Worm (Caenorhabditis elegans): Measurements from ENCODE around the gene T03F7.7.

The T03F7.7 gene

DNA sequence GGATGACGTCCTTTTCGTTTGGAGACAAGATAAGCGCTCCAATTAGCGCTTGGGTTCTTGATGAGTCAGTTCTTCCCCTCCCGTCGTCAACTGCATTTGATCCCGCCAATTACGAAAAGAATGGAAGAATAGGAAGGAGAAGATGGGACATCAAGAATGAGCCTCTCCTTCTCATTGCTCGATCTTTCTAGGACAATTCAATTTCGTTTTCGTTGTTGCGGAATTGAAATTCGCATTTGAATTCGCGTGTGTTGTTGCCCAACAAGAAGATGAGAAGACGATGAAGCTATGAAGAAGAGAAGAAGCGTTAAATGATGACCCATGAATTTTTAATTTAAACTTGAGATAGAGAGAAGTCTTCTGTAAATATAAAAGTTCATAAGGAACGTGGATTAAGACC, 25.7 kb downstream of the T03F7.7 start:
- TF ChIP-seq ZK546.5 (tag; optimal IDR thresholded peaks at IDR 0.05) = no peak
- no peak for TF ChIP-seq mdl-1 (tag; optimal IDR thresholded peaks at IDR 0.05)
- TF ChIP-seq zag-1 (tag; optimal IDR thresholded peaks at IDR 0.05) = no peak
- no peak for TF ChIP-seq nhr-77 (tag; optimal IDR thresholded peaks at IDR 0.05)
- TF ChIP-seq nhr-6 (tag; optimal IDR thresholded peaks at IDR 0.05) = no peak
- TF ChIP-seq sma-9 (GFP tag; optimal IDR thresholded peaks at IDR 0.05) = no peak
- TF ChIP-seq sma-9 (tag; optimal IDR thresholded peaks at IDR 0.05) = no peak
- no peak for TF ChIP-seq elt-3 (tag; optimal IDR thresholded peaks at IDR 0.05)
- TF ChIP-seq nhr-12 (tag; optimal IDR thresholded peaks at IDR 0.05) = no peak
- TF ChIP-seq lin-39 (tag; optimal IDR thresholded peaks at IDR 0.05) = no peak
- TF ChIP-seq unc-55 (GFP tag; optimal IDR thresholded peaks at IDR 0.05) = no peak
- TF ChIP-seq mbf-1 (tag; optimal IDR thresholded peaks at IDR 0.05) = no peak
- TF ChIP-seq ztf-11 (tag; optimal IDR thresholded peaks at IDR 0.05) = no peak
- no peak for TF ChIP-seq sma-3 (GFP tag; optimal IDR thresholded peaks at IDR 0.05)

DNA sequence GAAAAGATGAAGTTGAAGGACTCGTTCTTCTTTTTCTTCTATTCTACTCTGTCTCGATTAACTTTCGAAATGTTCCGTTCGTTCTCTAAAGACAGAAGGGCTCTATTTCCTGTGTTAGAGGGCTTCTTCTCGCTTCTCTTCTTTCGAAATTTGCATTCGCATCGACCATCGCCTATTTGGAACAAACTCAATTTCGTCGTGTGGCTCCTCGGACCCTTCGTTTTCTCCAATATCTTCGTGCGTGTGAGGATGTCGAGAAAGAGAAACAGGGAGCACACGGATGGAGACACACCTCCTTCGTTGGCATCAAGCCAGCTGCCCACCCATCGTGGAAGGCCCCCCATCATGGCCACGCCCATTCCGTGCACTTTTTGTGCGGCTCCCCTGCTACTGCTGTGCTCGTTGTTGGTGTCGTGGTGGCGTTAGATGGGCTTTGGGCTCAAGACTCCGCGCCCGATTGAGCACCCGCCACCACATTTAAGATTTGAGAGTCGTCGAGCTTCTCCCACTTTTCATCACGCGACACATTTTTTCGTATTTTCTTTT, 30.0 kb downstream of the T03F7.7 start:
- no peak for TF ChIP-seq mab-5 (tag; optimal IDR thresholded peaks at IDR 0.05)
- TF ChIP-seq lsy-2 (tag; optimal IDR thresholded peaks at IDR 0.05) = no peak
- peak; percentile 1 for TF ChIP-seq C34F6.9 (tag; optimal IDR thresholded peaks at IDR 0.05)
- peak; percentile 26 for TF ChIP-seq zag-1 (tag; optimal IDR thresholded peaks at IDR 0.05)
- TF ChIP-seq ceh-16 (tag; optimal IDR thresholded peaks at IDR 0.05) = no peak
- no peak for TF ChIP-seq fos-1 (tag; optimal IDR thresholded peaks at IDR 0.05)
- TF ChIP-seq ztf-1 (GFP tag; conservative IDR thresholded peaks at IDR 0.05) = no peak
- no peak for TF ChIP-seq nhr-237 (tag; optimal IDR thresholded peaks at IDR 0.05)
- no peak for TF ChIP-seq blmp-1 (tag; optimal IDR thresholded peaks at IDR 0.05; ENCODE audit: insufficient read depth)
- no peak for TF ChIP-seq ama-1 (optimal IDR thresholded peaks at IDR 0.05)
- TF ChIP-seq F13H6.1 (tag; optimal IDR thresholded peaks at IDR 0.05) = peak; percentile 28

DNA sequence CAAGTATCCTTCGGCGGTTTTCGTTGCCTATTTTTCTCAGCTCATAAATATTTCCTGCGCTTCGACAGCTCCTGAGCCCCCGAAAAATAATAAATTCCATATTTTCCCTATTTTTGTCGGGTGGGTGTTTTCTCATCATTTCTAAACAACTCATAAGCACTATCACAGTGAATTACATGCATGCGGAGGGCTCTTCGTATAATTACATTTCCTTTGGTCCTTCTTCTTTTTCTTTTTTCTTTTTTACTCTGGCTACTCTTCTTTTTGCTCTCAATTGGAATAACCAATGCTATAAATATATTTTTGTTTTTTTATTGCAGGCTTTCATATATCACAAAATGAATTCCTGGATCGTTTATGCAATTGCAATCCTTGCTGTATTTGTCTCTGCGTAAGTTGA, 30.7 kb downstream of the T03F7.7 start, which contains the start of gene T02E9.5:
Gene T02E9.5, plus strand, starts transcription at position 321 of the 400 bp plus-strand sequence.
- TF ChIP-seq C34F6.9 (tag; optimal IDR thresholded peaks at IDR 0.05) (no peak), nhr-21 (tag; optimal IDR thresholded peaks at IDR 0.05) (no peak), mdl-1 (tag; optimal IDR thresholded peaks at IDR 0.05) (no peak), elt-1 (tag; optimal IDR thresholded peaks at IDR 0.05) (no peak), zag-1 (tag; optimal IDR thresholded peaks at IDR 0.05) (no peak), elt-3 (tag; optimal IDR thresholded peaks at IDR 0.05) (no peak), fos-1 (tag; optimal IDR thresholded peaks at IDR 0.05) (no peak), ztf-1 (GFP tag; conservative IDR thresholded peaks at IDR 0.05) (no peak), nhr-25 (tag; optimal IDR thresholded peaks at IDR 0.05) (no peak), blmp-1 (tag; optimal IDR thresholded peaks at IDR 0.05; ENCODE audit: insufficient read depth) (no peak), nhr-12 (tag; optimal IDR thresholded peaks at IDR 0.05) (no peak), aly-2 (tag; optimal IDR thresholded peaks at IDR 0.05) (no peak), nhr-237 (tag; optimal IDR thresholded peaks at IDR 0.05) (no peak), nhr-129 (tag; optimal IDR thresholded peaks at IDR 0.05) (no peak), mbf-1 (tag; optimal IDR thresholded peaks at IDR 0.05) (no peak), egl-27 (tag; optimal IDR thresholded peaks at IDR 0.05) (no peak), nhr-6 (tag; optimal IDR thresholded peaks at IDR 0.05) (no peak), sma-9 (GFP tag; optimal IDR thresholded peaks at IDR 0.05) (no peak), sma-9 (tag; optimal IDR thresholded peaks at IDR 0.05) (no peak)

DNA sequence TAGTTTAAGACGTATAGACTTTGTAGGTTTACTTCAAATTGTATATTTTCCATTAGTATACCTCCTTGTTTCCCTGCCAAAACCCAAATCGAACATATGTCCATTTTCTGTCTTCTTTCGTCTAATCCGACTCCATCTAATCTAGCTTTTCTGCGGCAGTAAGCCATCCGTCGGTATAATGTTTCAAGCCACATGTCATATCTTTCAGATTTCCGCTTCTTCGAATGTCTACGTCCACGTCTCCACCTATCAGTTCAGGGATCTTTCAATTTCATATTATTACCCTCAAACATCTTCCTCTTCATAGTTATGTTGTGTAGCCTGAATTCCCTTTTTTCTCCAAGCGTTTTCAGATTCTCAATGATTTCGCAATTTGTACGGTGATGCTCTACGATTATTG, 32.9 kb downstream of the T03F7.7 start:
- TF ChIP-seq sma-9 (GFP tag; optimal IDR thresholded peaks at IDR 0.05) (no peak), sma-9 (tag; optimal IDR thresholded peaks at IDR 0.05) (no peak), F13H6.1 (tag; optimal IDR thresholded peaks at IDR 0.05) (no peak), unc-55 (GFP tag; optimal IDR thresholded peaks at IDR 0.05) (no peak), skn-1 (tag; optimal IDR thresholded peaks at IDR 0.05) (no peak), nhr-6 (tag; optimal IDR thresholded peaks at IDR 0.05) (no peak), unc-39 (tag; optimal IDR thresholded peaks at IDR 0.05) (no peak), nhr-25 (tag; optimal IDR thresholded peaks at IDR 0.05) (no peak), ZK546.5 (tag; optimal IDR thresholded peaks at IDR 0.05) (no peak), ceh-82 (tag; optimal IDR thresholded peaks at IDR 0.05) (no peak), ztf-4 (tag; optimal IDR thresholded peaks at IDR 0.05) (no peak), nhr-23 (tag; optimal IDR thresholded peaks at IDR 0.05) (no peak), sem-4 (tag; optimal IDR thresholded peaks at IDR 0.05) (no peak), zag-1 (tag; optimal IDR thresholded peaks at IDR 0.05) (no peak), lin-13 (GFP tag; optimal IDR thresholded peaks at IDR 0.05) (no peak), unc-62 (GFP tag; optimal IDR thresholded peaks at IDR 0.05) (no peak), R02D3.7 (tag; optimal IDR thresholded peaks at IDR 0.05) (no peak)
